Worm (Caenorhabditis elegans) whole organism, mixed stage, embryonic: ENCODE data around the gene T19D12.2.

Experiments used
- blmp-1 ChIP-seq: fragments of 150-350 bp; optimal IDR thresholded peaks from 2 replicates; lab custom pipeline; 2014; ENCODE audit warnings: missing biosample characterization, missing genetic modification characterization
- nhr-76 ChIP-seq: sonication (generic microtip); optimal IDR thresholded peaks from 2 replicates; lab custom pipeline; 2017; ENCODE audit warnings: missing biosample characterization, missing genetic modification characterization
- pha-4 ChIP-seq: fragments of 150-350 bp; optimal IDR thresholded peaks from 2 replicates; lab custom pipeline; 2018; ENCODE audit warnings: missing biosample characterization, missing genetic modification reagents, missing genetic modification characterization

DNA sequence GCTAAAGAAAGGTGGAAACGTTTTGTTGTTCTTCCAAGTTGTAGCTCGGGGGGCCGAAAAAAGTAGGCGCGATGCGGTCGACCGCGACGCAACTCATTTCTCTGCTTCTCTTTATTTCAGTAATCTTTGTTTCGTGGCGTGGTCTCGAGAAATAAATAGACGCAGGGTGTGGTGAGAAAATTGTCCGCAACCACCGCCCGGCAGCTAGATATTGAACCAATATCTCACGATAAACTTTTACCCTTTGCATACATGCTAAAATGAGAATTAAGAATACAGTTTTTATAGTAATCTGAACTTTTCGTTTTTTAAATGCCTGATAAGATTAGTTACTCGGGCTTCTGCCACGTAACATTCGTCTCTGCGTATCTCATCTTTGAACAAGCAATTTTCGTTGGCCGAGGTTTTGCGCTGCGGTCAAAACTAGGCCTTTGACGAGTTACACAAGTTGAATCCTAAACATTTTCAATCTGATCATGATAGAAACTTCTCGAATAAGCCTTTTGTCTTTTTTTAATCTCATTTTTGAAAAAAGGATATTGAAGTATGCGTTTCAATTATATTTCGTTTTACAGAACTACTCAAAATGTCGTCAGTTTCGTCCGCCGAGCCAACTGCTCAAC lies 22.6 kb downstream of the T19D12.2 start, which contains the start of gene gyf-1:
- TF ChIP-seq nhr-76 (tag; lab: Kevin White, UChicago) (no peak), pha-4 (no peak), blmp-1 (tag; lab: Kevin White, UChicago) (no peak)
